Worm (Caenorhabditis elegans): ENCODE data around the gene col-131.

ce11 chrIV:13044980-13045379 is 22.1 kb downstream of the col-131 start:
- TF ChIP-seq med-1 (GFP tag; optimal IDR thresholded peaks at IDR 0.05; ENCODE audit: insufficient read depth) = no peak
- TF ChIP-seq klf-2 (GFP tag; conservative IDR thresholded peaks at IDR 0.05) = no peak
